Fruit fly (Drosophila melanogaster): ENCODE data around the gene CG10565.

The CG10565 gene

dm6 chr3L:21106883-21107282, 29.3 kb downstream of the CG10565 start:
- TF ChIP-seq Xrp1 (GFP tag; IDR thresholded peaks at IDR 0.05) (0 out of 2 replicates have a peak, but pooled peaks have one; percentile 12), Spps (tag; optimal IDR thresholded peaks at IDR 0.05) (no peak), dmrt11E (tag; optimal IDR thresholded peaks at IDR 0.05) (no peak), Sox102F (GFP tag; optimal IDR thresholded peaks at IDR 0.05) (peak; percentile 0), CG6689 (GFP tag; IDR thresholded peaks at IDR 0.05) (0 out of 2 replicates have a peak, but pooled peaks have one; percentile 12), prd (optimal IDR thresholded peaks at IDR 0.05) (no peak), prd (GFP tag; IDR thresholded peaks at IDR 0.05) (peak; percentile 38; the same call in 1 of the 3 replicates), Meics (GFP tag; optimal IDR thresholded peaks at IDR 0.05) (peak; percentile 18)

- TF ChIP-seq Spps (tag; optimal IDR thresholded peaks at IDR 0.05) = no peak
- no peak for TF ChIP-seq CrebB (tag; optimal IDR thresholded peaks at IDR 0.05)
- TF ChIP-seq CG15011 (GFP tag; optimal IDR thresholded peaks at IDR 0.05) = no peak
- TF ChIP-seq Mad (GFP tag; optimal IDR thresholded peaks at IDR 0.05) = no peak
- peak; percentile 92 for TF ChIP-seq crol (GFP tag; IDR thresholded peaks at IDR 0.05)
- no peak for TF ChIP-seq Max (GFP tag; optimal IDR thresholded peaks at IDR 0.05)
- TF ChIP-seq ken (GFP tag; IDR thresholded peaks at IDR 0.05) = 0 out of 3 replicates have a peak, but pooled peaks have one; percentile 27
- TF ChIP-seq scrt (GFP tag; optimal IDR thresholded peaks at IDR 0.05) = no peak
- TF ChIP-seq CG8924 (tag; optimal IDR thresholded peaks at IDR 0.05) = no peak
- no peak for TF ChIP-seq CG3838 (GFP tag; optimal IDR thresholded peaks at IDR 0.05)
- TF ChIP-seq cg (GFP tag; optimal IDR thresholded peaks at IDR 0.05) = no peak
- no peak for TF ChIP-seq Camta (GFP tag; optimal IDR thresholded peaks at IDR 0.05)
- TF ChIP-seq Hr39 (optimal IDR thresholded peaks at IDR 0.05) = peak; percentile 16
- no peak for TF ChIP-seq Atf-2 (GFP tag; optimal IDR thresholded peaks at IDR 0.05)
- TF ChIP-seq Usf (GFP tag; optimal IDR thresholded peaks at IDR 0.05) = no peak
- no peak for TF ChIP-seq sim (GFP tag; IDR thresholded peaks at IDR 0.05)
- no peak for TF ChIP-seq ranshi (GFP tag; IDR thresholded peaks at IDR 0.05)
- TF ChIP-seq nom (GFP tag; optimal IDR thresholded peaks at IDR 0.05) = peak; percentile 14
Measured at dm6 chr3L:21104338-21105018, 31.7 kb downstream of the CG10565 start.

dm6 chr3L:21101316-21101715, 34.8 kb downstream of the CG10565 start:
- TF ChIP-seq CG10321 (GFP tag; IDR thresholded peaks at IDR 0.05) (no peak), CG7372 (GFP tag; IDR thresholded peaks at IDR 0.05) (no peak), gro (GFP tag; optimal IDR thresholded peaks at IDR 0.05) (peak; percentile 39), Vsx1 (GFP tag; optimal IDR thresholded peaks at IDR 0.05) (peak; percentile 14), Ptx1 (GFP tag; IDR thresholded peaks at IDR 0.05) (no peak), chinmo (GFP tag; IDR thresholded peaks at IDR 0.05; ENCODE audit: partially characterized antibody) (0 out of 4 replicates have a peak, but pooled peaks have one; percentile 61), Blimp-1 (GFP tag; optimal IDR thresholded peaks at IDR 0.05) (peak; percentile 2), kni (GFP tag; optimal IDR thresholded peaks at IDR 0.05) (peak; percentile 15), CG15601 (tag; optimal IDR thresholded peaks at IDR 0.05) (no peak), amos (GFP tag; IDR thresholded peaks at IDR 0.05; ENCODE audit: partially characterized antibody) (no peak), MBD-R2 (GFP tag; IDR thresholded peaks at IDR 0.05) (no peak), Awh (GFP tag; IDR thresholded peaks at IDR 0.05) (0 out of 2 replicates have a peak, but pooled peaks have one; percentile 31), sens (GFP tag) (no peak), Trl (optimal IDR thresholded peaks at IDR 0.05) (no peak), Trl (GFP tag; optimal IDR thresholded peaks at IDR 0.05) (no peak), abd-A (tag; optimal IDR thresholded peaks at IDR 0.05) (peak; percentile 61), CG18476 (GFP tag; optimal IDR thresholded peaks at IDR 0.05) (no peak), Tbp (GFP tag; optimal IDR thresholded peaks at IDR 0.05) (no peak), sr (GFP tag; IDR thresholded peaks at IDR 0.05) (peak; percentile 54; the same call in 2 of the 3 replicates), lov (optimal IDR thresholded peaks at IDR 0.05) (no peak), lov (GFP tag; IDR thresholded peaks at IDR 0.05) (no peak), sd (tag; optimal IDR thresholded peaks at IDR 0.05) (peak; percentile 85), HLH3B (GFP tag; IDR thresholded peaks at IDR 0.05) (no peak), Usf (GFP tag; optimal IDR thresholded peaks at IDR 0.05) (no peak), ems (GFP tag; optimal IDR thresholded peaks at IDR 0.05) (no peak), ATbp (GFP tag; optimal IDR thresholded peaks at IDR 0.05) (no peak)

All from whole organism, embryonic.